Worm (Caenorhabditis elegans) whole organism, L2 larva: ENCODE data around the gene F18E9.7.

Source experiments
- aly-2 ChIP-seq: fragments of 150-350 bp; optimal IDR thresholded peaks from 2 replicates; lab custom pipeline; 2014; ENCODE audit warnings: missing biosample characterization, missing genetic modification characterization
- ama-1 ChIP-seq: fragments of 150-350 bp; optimal IDR thresholded peaks from 2 replicates; lab custom pipeline; 2018; ENCODE audit warnings: inconsistent platforms
- nhr-10 ChIP-seq: sonication (generic microtip); optimal IDR thresholded peaks from 2 replicates; lab custom pipeline; 2017; ENCODE audit warnings: missing biosample characterization, missing genetic modification characterization
- nhr-11 ChIP-seq: fragments of 150-350 bp; optimal IDR thresholded peaks from 2 replicates; lab custom pipeline; 2014; ENCODE audit warnings: missing biosample characterization, missing genetic modification characterization
- unc-55 ChIP-seq: fragments of 150-350 bp; sonication (generic microtip); optimal IDR thresholded peaks from 3 replicates; lab custom pipeline; 2014; ENCODE audit warnings: missing biosample characterization, missing genetic modification reagents, missing genetic modification characterization
- zag-1 ChIP-seq: fragments of 150-350 bp; optimal IDR thresholded peaks from 2 replicates; lab custom pipeline; 2014; ENCODE audit warnings: missing biosample characterization, missing genetic modification characterization

DNA sequence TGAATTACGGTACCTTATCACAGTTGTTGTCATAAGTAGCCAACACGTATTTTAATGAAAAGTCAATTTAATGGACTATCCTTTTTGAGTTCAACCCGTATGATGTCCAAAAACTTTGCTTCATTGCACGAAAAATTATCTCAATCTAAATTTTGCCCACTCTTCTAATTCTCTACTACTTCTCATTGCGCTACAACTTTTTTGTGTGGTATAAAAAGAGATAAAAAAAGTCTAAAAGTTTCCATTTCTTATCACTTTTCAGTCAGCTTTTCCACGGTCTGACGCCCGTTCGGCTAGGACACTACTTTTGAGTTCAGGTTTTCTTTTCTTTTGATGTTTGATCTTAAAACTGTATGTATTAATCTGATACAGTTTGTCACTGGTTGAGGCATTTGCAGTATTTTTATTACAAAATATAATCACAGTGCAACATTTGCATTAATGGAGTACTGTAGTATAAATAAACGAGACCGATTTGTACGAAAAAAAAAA is 29.7 kb downstream of the F18E9.7 start:
- TF ChIP-seq nhr-11 (tag; lab: Kevin White, UChicago) (no peak), unc-55 (GFP tag; lab: Kevin White, UChicago) (no peak), zag-1 (no peak), nhr-10 (tag; lab: Kevin White, UChicago) (no peak), aly-2 (tag; lab: Kevin White, UChicago) (no peak), ama-1 (no peak)
